Worm (Caenorhabditis elegans): Measurements from ENCODE around the gene F25B5.6.

ce11 chrIII:5992913-5993312 is 44.4 kb upstream of the F25B5.6 start, which contains the start of gene T04C9.1:
- no peak for TF ChIP-seq nhr-90 (tag; optimal IDR thresholded peaks at IDR 0.05; ENCODE audit: poor library complexity)
- no peak for TF ChIP-seq grh-1 (GFP tag; IDR thresholded peaks at IDR 0.05)
- no peak for TF ChIP-seq jun-1 (tag; optimal IDR thresholded peaks at IDR 0.05)
- no peak for TF ChIP-seq fos-1 (tag; optimal IDR thresholded peaks at IDR 0.05)
- TF ChIP-seq lsy-2 (tag; optimal IDR thresholded peaks at IDR 0.05), result no peak
- TF ChIP-seq unc-130 (tag; optimal IDR thresholded peaks at IDR 0.05), result no peak
- TF ChIP-seq nhr-71 (tag; optimal IDR thresholded peaks at IDR 0.05), result no peak
- no peak for TF ChIP-seq ama-1 (optimal IDR thresholded peaks at IDR 0.05)
- no peak for TF ChIP-seq C04F5.9 (tag; optimal IDR thresholded peaks at IDR 0.05)
- TF ChIP-seq alr-1 (tag; optimal IDR thresholded peaks at IDR 0.05; ENCODE audit: borderline replicate concordance), result no peak
- no peak for TF ChIP-seq Y116A8C.19 (tag; optimal IDR thresholded peaks at IDR 0.05; ENCODE audit: borderline replicate concordance)
- TF ChIP-seq rnt-1 (tag; optimal IDR thresholded peaks at IDR 0.05), result no peak
- no peak for TF ChIP-seq lin-39 (tag; optimal IDR thresholded peaks at IDR 0.05)
- no peak for TF ChIP-seq nhr-77 (tag; optimal IDR thresholded peaks at IDR 0.05)
